Fruit fly (Drosophila melanogaster): Measurements from ENCODE around the gene CG34382.

- TF ChIP-seq CG8119 (GFP tag; IDR thresholded peaks at IDR 0.05) (no peak), achi (GFP tag; optimal IDR thresholded peaks at IDR 0.05) (no peak), Sox102F (GFP tag; optimal IDR thresholded peaks at IDR 0.05) (no peak), CG11902 (GFP tag; optimal IDR thresholded peaks at IDR 0.05) (no peak), CG8319 (GFP tag; optimal IDR thresholded peaks at IDR 0.05) (no peak), spab (GFP tag; optimal IDR thresholded peaks at IDR 0.05) (no peak), ss (GFP tag; optimal IDR thresholded peaks at IDR 0.05) (no peak), Hr39 (GFP tag; optimal IDR thresholded peaks at IDR 0.05) (no peak), Lpt (GFP tag; optimal IDR thresholded peaks at IDR 0.05) (no peak), svp (GFP tag) (no peak), CG6808 (GFP tag; optimal IDR thresholded peaks at IDR 0.05) (no peak), eg (GFP tag; IDR thresholded peaks at IDR 0.05) (no peak), CG31627 (GFP tag; optimal IDR thresholded peaks at IDR 0.05) (no peak), CG9139 (GFP tag; optimal IDR thresholded peaks at IDR 0.05) (no peak)
Measured at dm6 chr3L:9832125-9832524, 46.7 kb upstream of the CG34382 start.

Measured in whole organism, prepupa.